Worm (Caenorhabditis elegans) whole organism, L4 larva: ENCODE data around the gene sgo-1.

ENCODE experiments used
- F26F4.8 ChIP-seq: fragments of 200-800 bp; sonication (Bioruptor generic); conservative IDR thresholded peaks from 2 replicates; pipeline ENCODE4 v1.3.6; 2022; ENCODE audit warnings: missing genetic modification characterization, missing compliant biosample characterization
- F37D6.2 ChIP-seq: sonication (generic microtip); optimal IDR thresholded peaks from 2 replicates; lab custom pipeline; 2016; ENCODE audit warnings: mild to moderate bottlenecking, missing genetic modification characterization, missing compliant biosample characterization
- F49E8.2 ChIP-seq: sonication (generic microtip); optimal IDR thresholded peaks from 2 replicates; lab custom pipeline; 2016; ENCODE audit warnings: missing compliant biosample characterization, mild to moderate bottlenecking, missing genetic modification characterization, borderline replicate concordance
- T20F7.1 ChIP-seq: fragments of 200-800 bp; sonication (Bioruptor generic); optimal IDR thresholded peaks from 2 replicates; lab custom pipeline; 2018; ENCODE audit warnings: mild to moderate bottlenecking, missing genetic modification characterization, missing compliant biosample characterization
- Y48G9A.11 ChIP-seq: fragments of 200-800 bp; sonication (Bioruptor generic); IDR thresholded peaks from 2 replicates; pipeline ENCODE4 v1.3.6; 2022; ENCODE audit warnings: missing genetic modification reagents, missing genetic modification characterization, missing compliant biosample characterization
- ZK337.2 ChIP-seq: fragments of 200-800 bp; sonication (Bioruptor generic); IDR thresholded peaks from 2 replicates; pipeline ENCODE4 v1.3.6; 2022; ENCODE audit warnings: missing genetic modification reagents, missing genetic modification characterization, missing compliant biosample characterization
- aha-1 ChIP-seq: fragments of 150-350 bp; peaks from one replicate; lab custom pipeline; 2014; ENCODE audit warnings: missing biosample characterization, missing genetic modification characterization
- ama-1 ChIP-seq: fragments of 150-350 bp; optimal IDR thresholded peaks from 2 replicates; lab custom pipeline; 2014; ENCODE audit warnings: inconsistent platforms, mixed read lengths
- arid-1 ChIP-seq: fragments of 200-800 bp; sonication (Bioruptor generic); conservative IDR thresholded peaks from 2 replicates; pipeline ENCODE4 v1.3.6; 2022; ENCODE audit warnings: missing genetic modification reagents, missing genetic modification characterization, missing compliant biosample characterization
- ceh-20 ChIP-seq: fragments of 200-800 bp; sonication (Bioruptor generic); IDR thresholded peaks from 2 replicates; pipeline ENCODE4 v1.3.6; 2022; ENCODE audit warnings: missing genetic modification reagents, missing genetic modification characterization, missing compliant biosample characterization
- ces-1 ChIP-seq: fragments of 150-350 bp; sonication (generic microtip); optimal IDR thresholded peaks from 4 replicates; lab custom pipeline; 2014; ENCODE audit warnings: missing biosample characterization, missing genetic modification reagents, missing genetic modification characterization
- cey-2 ChIP-seq: sonication (generic microtip); optimal IDR thresholded peaks from 3 replicates; lab custom pipeline; 2017; ENCODE audit warnings: missing genetic modification characterization, mild to moderate bottlenecking, missing compliant biosample characterization, antibody characterized with exemption, borderline replicate concordance; ENCODE audit not compliant: insufficient read depth
- daf-16 ChIP-seq, 3 experiments: sonication (generic microtip); optimal IDR thresholded peaks; 2 replicates each; lab custom pipeline; 2016 to 2017; ENCODE audit warnings: missing genetic modification characterization in 3 of 3, missing genetic modification reagents in 3 of 3, mild to moderate bottlenecking in 2 of 3, missing compliant biosample characterization in 2 of 3, missing biosample characterization in 1 of 3, moderate library complexity in 1 of 3
- dmd-6 ChIP-seq: fragments of 200-800 bp; sonication (Bioruptor generic); IDR thresholded peaks from 2 replicates; pipeline ENCODE4 v1.3.6; 2022; ENCODE audit warnings: missing genetic modification reagents, missing genetic modification characterization, missing compliant biosample characterization
- dmd-8 ChIP-seq: fragments of 200-800 bp; sonication (Bioruptor generic); IDR thresholded peaks from 2 replicates; pipeline ENCODE4 v1.3.6; 2022; ENCODE audit warnings: missing genetic modification characterization, missing compliant biosample characterization
- dpl-1 ChIP-seq: fragments of 150-350 bp; optimal IDR thresholded peaks from 2 replicates; lab custom pipeline; 2014; ENCODE audit warnings: missing biosample characterization, missing genetic modification reagents, missing genetic modification characterization
- duxl-1 ChIP-seq: sonication (generic microtip); optimal IDR thresholded peaks from 2 replicates; lab custom pipeline; 2016; ENCODE audit warnings: mild to moderate bottlenecking, missing genetic modification characterization, moderate library complexity, missing compliant biosample characterization; ENCODE audit not compliant: poor library complexity
- fos-1 ChIP-seq: fragments of 150-350 bp; optimal IDR thresholded peaks from 2 replicates; lab custom pipeline; 2014; ENCODE audit warnings: missing biosample characterization, missing genetic modification characterization
- gei-8 ChIP-seq: fragments of 200-800 bp; sonication (Bioruptor generic); optimal IDR thresholded peaks from 2 replicates; lab custom pipeline; 2018; ENCODE audit warnings: mild to moderate bottlenecking, missing genetic modification characterization, missing compliant biosample characterization
- hlh-11 ChIP-seq: fragments of 200-800 bp; sonication (Bioruptor generic); optimal IDR thresholded peaks from 2 replicates; lab custom pipeline; 2018; ENCODE audit warnings: mild to moderate bottlenecking, missing genetic modification characterization, missing compliant biosample characterization
- hlh-30 ChIP-seq: sonication (generic microtip); optimal IDR thresholded peaks from 2 replicates; lab custom pipeline; 2017; ENCODE audit warnings: antibody characterized with exemption, mild to moderate bottlenecking, missing genetic modification characterization, missing compliant biosample characterization; ENCODE audit not compliant: insufficient read depth
- lin-38 ChIP-seq: fragments of 200-800 bp; sonication (Bioruptor generic); IDR thresholded peaks from 2 replicates; pipeline ENCODE4 v1.3.6; 2022; ENCODE audit warnings: missing genetic modification reagents, missing genetic modification characterization, missing compliant biosample characterization
- lin-39 ChIP-seq: fragments of 150-350 bp; optimal IDR thresholded peaks from 2 replicates; lab custom pipeline; 2014; ENCODE audit warnings: missing biosample characterization, missing genetic modification reagents, missing genetic modification characterization
- lsy-2 ChIP-seq, 2 experiments: fragments of 150-350 bp in 1 of 2; sonication (generic microtip) in 1 of 2; optimal IDR thresholded peaks; 2 replicates each; lab custom pipeline; 2014 to 2017; ENCODE audit warnings: missing biosample characterization in 2 of 2, missing genetic modification characterization in 2 of 2
- madf-5 ChIP-seq, 2 experiments: fragments of 200-800 bp; sonication (Bioruptor generic); IDR thresholded peaks; 2 replicates each; pipeline ENCODE4 v1.3.6; 2022; ENCODE audit warnings: missing compliant biosample characterization in 2 of 2, missing genetic modification characterization in 2 of 2
- mdt-29 ChIP-seq: fragments of 200-800 bp; sonication (Bioruptor generic); IDR thresholded peaks from 2 replicates; pipeline ENCODE4 v1.3.6; 2022; ENCODE audit warnings: missing genetic modification reagents, missing genetic modification characterization, missing compliant biosample characterization
- mxl-2 ChIP-seq: fragments of 200-800 bp; sonication (Bioruptor generic); conservative IDR thresholded peaks from 2 replicates; pipeline ENCODE4 v1.3.6; 2022; ENCODE audit warnings: missing genetic modification reagents, missing genetic modification characterization, missing compliant biosample characterization
- nhr-10 ChIP-seq: fragments of 150-350 bp; optimal IDR thresholded peaks from 2 replicates; lab custom pipeline; 2014; ENCODE audit warnings: missing biosample characterization, missing genetic modification characterization
- nhr-28 ChIP-seq: fragments of 150-350 bp; optimal IDR thresholded peaks from 2 replicates; lab custom pipeline; 2014; ENCODE audit warnings: missing biosample characterization, missing genetic modification characterization
- nhr-42 ChIP-seq: fragments of 200-800 bp; sonication (Bioruptor generic); IDR thresholded peaks from 2 replicates; pipeline ENCODE4 v1.3.6; 2022; ENCODE audit warnings: missing genetic modification characterization, missing compliant biosample characterization
- nhr-76 ChIP-seq: fragments of 150-350 bp; optimal IDR thresholded peaks from 2 replicates; lab custom pipeline; 2014; ENCODE audit warnings: missing biosample characterization, missing genetic modification characterization
- nhr-77 ChIP-seq: fragments of 150-350 bp; optimal IDR thresholded peaks from 2 replicates; lab custom pipeline; 2014; ENCODE audit warnings: missing biosample characterization, missing genetic modification characterization
- php-3 ChIP-seq: fragments of 200-800 bp; sonication (Bioruptor generic); IDR thresholded peaks from 2 replicates; pipeline ENCODE4 v1.3.6; 2022; ENCODE audit warnings: missing genetic modification reagents, missing genetic modification characterization, missing compliant biosample characterization
- rbr-2 ChIP-seq: sonication (generic microtip); optimal IDR thresholded peaks from 2 replicates; lab custom pipeline; 2016; ENCODE audit warnings: missing genotype, missing genetic modification characterization, missing compliant biosample characterization
- skn-1 ChIP-seq: fragments of 150-350 bp; optimal IDR thresholded peaks from 2 replicates; lab custom pipeline; 2014; ENCODE audit warnings: missing biosample characterization, missing genetic modification characterization
- spr-1 ChIP-seq: sonication (generic microtip); optimal IDR thresholded peaks from 2 replicates; lab custom pipeline; 2016; ENCODE audit warnings: mild to moderate bottlenecking, missing genetic modification characterization, missing compliant biosample characterization
- unc-39 ChIP-seq: sonication (generic microtip); optimal IDR thresholded peaks from 2 replicates; lab custom pipeline; 2017; ENCODE audit warnings: missing biosample characterization, missing genetic modification characterization
- unc-62 ChIP-seq, 3 experiments: fragments of 150-350 bp in 1 of 3; sonication (generic microtip); optimal IDR thresholded peaks in 2 of 3; peaks in 1 of 3; 1 replicate in 1 of 3; 2 replicates in 2 of 3; lab custom pipeline; 2014 to 2017; ENCODE audit warnings: missing biosample characterization in 3 of 3, missing genetic modification characterization in 3 of 3, missing genetic modification reagents in 3 of 3, missing genotype in 1 of 3
- ztf-7 ChIP-seq: fragments of 150-350 bp; optimal IDR thresholded peaks from 2 replicates; lab custom pipeline; 2014; ENCODE audit warnings: missing biosample characterization, missing genetic modification characterization

sgo-1 gene

DNA sequence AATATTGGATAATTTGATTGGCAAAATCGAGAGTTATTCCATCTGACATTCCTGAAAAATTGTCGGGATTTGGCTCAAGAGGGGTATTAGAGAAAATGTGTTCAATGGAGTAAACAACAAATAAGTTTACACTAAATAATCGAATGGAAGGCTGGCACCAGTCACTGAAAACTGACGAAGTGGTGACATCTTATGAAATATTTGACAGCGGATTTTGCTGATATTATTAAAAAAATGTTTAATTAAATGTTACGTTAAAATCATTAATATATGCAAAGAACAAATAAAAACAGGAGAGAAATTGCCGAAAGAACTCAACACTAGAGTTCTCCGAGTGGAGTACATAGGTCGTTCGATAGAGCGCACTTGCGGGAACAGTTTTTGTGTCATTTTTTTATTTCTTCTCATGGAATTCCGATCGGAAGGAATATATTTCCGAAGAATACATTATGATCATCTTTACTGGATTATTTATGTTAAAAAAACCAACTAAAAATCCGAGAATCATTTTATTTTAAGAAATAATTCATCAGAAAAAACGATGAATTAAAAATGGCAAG lies 10.7 kb downstream of the sgo-1 start, which contains the start of gene tag-322 (continued):
- TF ChIP-seq Y48G9A.11 (GFP tag; lab: Robert Waterston, UW) (no peak), daf-16 (GFP tag; optimal IDR thresholded peaks at IDR 0.05; lab: Kevin White, UChicago) (peak in 1 of 2 experiments; percentile 32), daf-16 (tag; optimal IDR thresholded peaks at IDR 0.05; lab: Kevin White, UChicago) (peak; percentile 45), ceh-20 (GFP tag; lab: Robert Waterston, UW) (no peak), F26F4.8 (GFP tag; lab: Robert Waterston, UW) (no peak), dpl-1 (GFP tag; lab: Kevin White, UChicago) (peak; percentile 71), mxl-2 (GFP tag; lab: Robert Waterston, UW) (no peak), lin-39 (no peak), dmd-6 (GFP tag; lab: Robert Waterston, UW) (peak; percentile 25; the same call in 1 of the 2 replicates), aha-1 (tag; lab: Kevin White, UChicago) (no peak), lsy-2 (tag; optimal IDR thresholded peaks at IDR 0.05; lab: Kevin White, UChicago) (peak; percentile 32 to 92), gei-8 (GFP tag; lab: Kevin White, UChicago) (no peak), cey-2 (tag; lab: Kevin White, UChicago) (no peak), hlh-30 (peak; percentile 54), nhr-77 (tag; lab: Kevin White, UChicago) (peak; percentile 42), ama-1 (peak; percentile 44), nhr-28 (tag; lab: Kevin White, UChicago) (peak; percentile 44), rbr-2 (peak; percentile 62), F49E8.2 (tag; lab: Kevin White, UChicago) (no peak), spr-1 (tag; lab: Kevin White, UChicago) (peak; percentile 58), hlh-11 (tag; lab: Kevin White, UChicago) (peak; percentile 32), duxl-1 (no peak), php-3 (GFP tag; lab: Robert Waterston, UW) (no peak), skn-1 (tag; lab: Kevin White, UChicago) (no peak), ces-1 (no peak), unc-39 (tag; lab: Kevin White, UChicago) (no peak), arid-1 (GFP tag; lab: Robert Waterston, UW) (0 out of 2 replicates have a peak, but pooled peaks have one; percentile 32), nhr-10 (tag; lab: Kevin White, UChicago) (no peak), F37D6.2 (tag; lab: Kevin White, UChicago) (peak; percentile 16), ztf-7 (peak; percentile 11), mdt-29 (GFP tag; lab: Robert Waterston, UW) (no peak), nhr-76 (tag; lab: Kevin White, UChicago) (no peak), dmd-8 (GFP tag; lab: Robert Waterston, UW) (no peak), fos-1 (tag; lab: Kevin White, UChicago) (no peak), T20F7.1 (GFP tag; lab: Kevin White, UChicago) (peak; percentile 47), ZK337.2 (GFP tag; lab: Robert Waterston, UW) (no peak), unc-62 (GFP tag; optimal IDR thresholded peaks at IDR 0.05 in 1 of 2; lab: Kevin White, UChicago) (no peak), unc-62 (tag; optimal IDR thresholded peaks at IDR 0.05; lab: Kevin White, UChicago) (no peak), madf-5 (GFP tag; IDR thresholded peaks at IDR 0.05; lab: Robert Waterston, UW) (no peak), lin-38 (peak; percentile 96), nhr-42 (GFP tag; lab: Robert Waterston, UW) (no peak)
